Fruit fly (Drosophila melanogaster): ENCODE results near the gene Hexim.

DNA sequence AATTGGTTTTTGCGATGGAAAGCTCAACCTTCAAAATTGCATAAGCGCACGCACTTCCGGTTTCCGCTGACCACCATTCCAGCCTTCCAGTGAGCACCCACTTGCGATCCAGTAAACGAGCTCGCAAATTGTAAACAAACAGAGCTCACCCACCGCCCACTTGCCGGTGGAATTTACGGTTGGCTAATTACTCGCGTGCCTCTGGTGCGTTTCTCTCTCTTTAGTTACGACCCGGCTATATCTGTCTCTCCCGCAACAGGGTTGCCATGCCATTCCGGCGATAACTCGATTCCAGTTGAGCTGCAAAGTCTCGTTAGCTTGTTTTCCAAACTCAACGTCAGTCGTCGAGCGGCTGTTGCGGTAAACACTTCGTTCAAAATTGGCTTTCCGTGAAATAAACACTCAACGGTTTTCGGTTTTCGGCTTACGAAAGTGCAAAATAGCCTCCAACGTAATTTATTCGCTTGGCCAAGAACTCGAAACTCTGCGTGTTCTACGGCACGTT is 29.1 kb upstream of the Hexim start, which contains the start of gene Cad88C:
- TF ChIP-seq pan (optimal IDR thresholded peaks at IDR 0.05): no peak
- TF ChIP-seq CG8478 (optimal IDR thresholded peaks at IDR 0.05): no peak
- TF ChIP-seq psq (optimal IDR thresholded peaks at IDR 0.05): no peak
- TF ChIP-seq EcR (GFP tag; optimal IDR thresholded peaks at IDR 0.05): no peak
- no peak for TF ChIP-seq usp (GFP tag; optimal IDR thresholded peaks at IDR 0.05)

Measured in whole organism.